Worm (Caenorhabditis elegans) whole organism, young adult: ENCODE data around the gene srbc-83.
A peak's percentile ranks its signal among the peaks of the same experiment; 100 is the strongest.
"Not testable (repeated sequence)": the region's sequence is repeated elsewhere in the genome, so short reads cannot be mapped to it uniquely, and the experiment has no call there.

ENCODE experiments used
- B0035.1 ChIP-seq: sonication (generic microtip); optimal IDR thresholded peaks from 2 replicates; lab custom pipeline; 2016; ENCODE audit warnings: missing genetic modification characterization, mild to moderate bottlenecking, missing compliant biosample characterization, missing genotype, missing genetic modification reagents
- B0261.1 ChIP-seq: sonication (generic microtip); optimal IDR thresholded peaks from 2 replicates; lab custom pipeline; 2016; ENCODE audit warnings: mild to moderate bottlenecking, missing genetic modification characterization, moderate library complexity, missing compliant biosample characterization
- D2030.7 ChIP-seq: fragments of 200-800 bp; sonication (Bioruptor generic); IDR thresholded peaks from 2 replicates; pipeline ENCODE4 v1.3.6; 2022; ENCODE audit warnings: missing genetic modification reagents, missing genetic modification characterization, missing compliant biosample characterization
- F23B12.7 ChIP-seq: sonication (generic microtip); optimal IDR thresholded peaks from 2 replicates; lab custom pipeline; 2017; ENCODE audit warnings: missing genetic modification characterization, mild to moderate bottlenecking, missing compliant biosample characterization, antibody characterized with exemption, moderate library complexity; ENCODE audit not compliant: insufficient read depth
- F49E8.2 ChIP-seq: sonication (generic microtip); optimal IDR thresholded peaks from 3 replicates; lab custom pipeline; 2017; ENCODE audit warnings: missing genetic modification characterization, mild to moderate bottlenecking, missing compliant biosample characterization, antibody characterized with exemption, moderate library complexity; ENCODE audit not compliant: insufficient read depth
- K12H6.12 ChIP-seq: fragments of 200-800 bp; sonication (Bioruptor generic); optimal IDR thresholded peaks from 2 replicates; lab custom pipeline; 2018; ENCODE audit warnings: mild to moderate bottlenecking, missing genetic modification characterization, missing compliant biosample characterization
- T26A5.8 ChIP-seq: sonication (generic microtip); optimal IDR thresholded peaks from 2 replicates; lab custom pipeline; 2016; ENCODE audit warnings: missing genetic modification characterization, missing compliant biosample characterization
- Y53F4B.3 ChIP-seq: fragments of 200-800 bp; sonication (Bioruptor generic); IDR thresholded peaks from 2 replicates; pipeline ENCODE4 v1.3.6; 2022; ENCODE audit warnings: missing genetic modification reagents, missing genetic modification characterization, missing compliant biosample characterization
- Y56A3A.18 ChIP-seq: fragments of 200-800 bp; sonication (Bioruptor generic); IDR thresholded peaks from 2 replicates; pipeline ENCODE4 v1.3.6; 2022; ENCODE audit warnings: missing genetic modification reagents, missing genetic modification characterization, missing compliant biosample characterization
- Y95B8A.8 ChIP-seq: fragments of 200-800 bp; sonication (Bioruptor generic); IDR thresholded peaks from 2 replicates; pipeline ENCODE4 v1.3.6; 2022; ENCODE audit warnings: missing genetic modification reagents, missing genetic modification characterization, missing compliant biosample characterization
- athp-1 ChIP-seq: sonication (generic microtip); optimal IDR thresholded peaks from 2 replicates; lab custom pipeline; 2017; ENCODE audit warnings: mild to moderate bottlenecking, missing genetic modification characterization, missing compliant biosample characterization
- attf-6 ChIP-seq: fragments of 200-800 bp; sonication (Bioruptor generic); IDR thresholded peaks from 2 replicates; pipeline ENCODE4 v1.3.6; 2022; ENCODE audit warnings: missing genetic modification reagents, missing genetic modification characterization, missing compliant biosample characterization
- ceh-100 ChIP-seq: fragments of 200-800 bp; sonication (Bioruptor generic); IDR thresholded peaks from 2 replicates; pipeline ENCODE4 v1.3.6; 2022; ENCODE audit warnings: missing genetic modification reagents, missing genetic modification characterization, missing compliant biosample characterization
- ceh-40 ChIP-seq: fragments of 200-800 bp; sonication (Bioruptor generic); IDR thresholded peaks from 2 replicates; pipeline ENCODE4 v1.3.6; 2022; ENCODE audit warnings: missing genetic modification characterization, missing compliant biosample characterization
- chd-7 ChIP-seq: sonication (generic microtip); optimal IDR thresholded peaks from 2 replicates; lab custom pipeline; 2016; ENCODE audit warnings: mild to moderate bottlenecking, missing genetic modification characterization, moderate library complexity, missing compliant biosample characterization
- die-1 ChIP-seq: sonication (generic microtip); optimal IDR thresholded peaks from 2 replicates; lab custom pipeline; 2016; ENCODE audit warnings: missing genotype, mild to moderate bottlenecking, missing genetic modification characterization, missing compliant biosample characterization
- dox-1 ChIP-seq: fragments of 200-800 bp; sonication (Bioruptor generic); IDR thresholded peaks from 2 replicates; pipeline ENCODE4 v1.3.6; 2022; ENCODE audit warnings: missing genetic modification reagents, missing genetic modification characterization, missing compliant biosample characterization
- efl-1 ChIP-seq: fragments of 150-350 bp; optimal IDR thresholded peaks from 2 replicates; lab custom pipeline; 2014; ENCODE audit warnings: missing biosample characterization, missing genetic modification reagents, missing genetic modification characterization
- egl-44 ChIP-seq: fragments of 200-800 bp; sonication (Bioruptor generic); IDR thresholded peaks from 2 replicates; pipeline ENCODE4 v1.3.6; 2022; ENCODE audit warnings: missing genetic modification reagents, missing genetic modification characterization, missing compliant biosample characterization
- ekl-4 ChIP-seq: fragments of 200-800 bp; sonication (Bioruptor generic); IDR thresholded peaks from 2 replicates; pipeline ENCODE4 v1.3.6; 2022; ENCODE audit warnings: missing genetic modification reagents, missing genetic modification characterization, missing compliant biosample characterization
- ets-4 ChIP-seq: fragments of 200-800 bp; sonication (Bioruptor generic); optimal IDR thresholded peaks from 2 replicates; lab custom pipeline; 2018; ENCODE audit warnings: mild to moderate bottlenecking, missing genetic modification characterization, missing compliant biosample characterization
- hlh-26 ChIP-seq: fragments of 200-800 bp; sonication (Bioruptor generic); conservative IDR thresholded peaks from 2 replicates; pipeline ENCODE4 v1.3.6; 2022; ENCODE audit warnings: missing genetic modification reagents, missing genetic modification characterization, missing compliant biosample characterization
- hmg-1.2 ChIP-seq: fragments of 200-800 bp; sonication (Bioruptor generic); IDR thresholded peaks from 2 replicates; pipeline ENCODE4 v1.3.6; 2022; ENCODE audit warnings: missing genetic modification reagents, missing genetic modification characterization, missing compliant biosample characterization
- let-607 ChIP-seq, 2 experiments: fragments of 200-800 bp in 1 of 2; sonication (Bioruptor generic) in 1 of 2; sonication (generic microtip) in 1 of 2; optimal IDR thresholded peaks; 2 replicates each; lab custom pipeline; 2016 to 2018; ENCODE audit warnings: mild to moderate bottlenecking in 2 of 2, missing compliant biosample characterization in 2 of 2, missing genetic modification characterization in 2 of 2, moderate library complexity in 2 of 2, missing genotype in 1 of 2
- lin-26 ChIP-seq: fragments of 200-800 bp; sonication (Bioruptor generic); IDR thresholded peaks from 2 replicates; pipeline ENCODE4 v1.3.6; 2022; ENCODE audit warnings: missing genetic modification reagents, missing genetic modification characterization, missing compliant biosample characterization
- lin-40 ChIP-seq: sonication (generic microtip); optimal IDR thresholded peaks from 2 replicates; lab custom pipeline; 2016; ENCODE audit warnings: missing genetic modification characterization, mild to moderate bottlenecking, missing compliant biosample characterization, missing genotype, missing genetic modification reagents
- lir-1 ChIP-seq: fragments of 200-800 bp; sonication (Bioruptor generic); conservative IDR thresholded peaks from 2 replicates; pipeline ENCODE4 v1.3.6; 2022; ENCODE audit warnings: missing genetic modification reagents, missing genetic modification characterization, missing compliant biosample characterization
- madf-10 ChIP-seq: sonication (generic microtip); optimal IDR thresholded peaks from 2 replicates; lab custom pipeline; 2016; ENCODE audit warnings: mild to moderate bottlenecking, missing genetic modification characterization, missing compliant biosample characterization
- mcd-1 ChIP-seq: fragments of 200-800 bp; sonication (Bioruptor generic); IDR thresholded peaks from 2 replicates; pipeline ENCODE4 v1.3.6; 2022; ENCODE audit warnings: missing genetic modification reagents, missing genetic modification characterization, missing compliant biosample characterization
- mxl-1 ChIP-seq: sonication (generic microtip); optimal IDR thresholded peaks from 2 replicates; lab custom pipeline; 2016; ENCODE audit warnings: missing genetic modification characterization, missing compliant biosample characterization
- nfyb-1 ChIP-seq: fragments of 200-800 bp; sonication (Bioruptor generic); IDR thresholded peaks from 2 replicates; pipeline ENCODE4 v1.3.6; 2022; ENCODE audit warnings: missing genetic modification reagents, missing genetic modification characterization, missing compliant biosample characterization
- nhr-80 ChIP-seq: sonication (generic microtip); optimal IDR thresholded peaks from 2 replicates; lab custom pipeline; 2016; ENCODE audit warnings: missing genetic modification characterization, missing compliant biosample characterization
- nhr-90 ChIP-seq: sonication (generic microtip); optimal IDR thresholded peaks from 2 replicates; lab custom pipeline; 2016; ENCODE audit warnings: missing genotype, mild to moderate bottlenecking, missing genetic modification characterization, missing compliant biosample characterization
- pbrm-1 ChIP-seq: fragments of 200-800 bp; sonication (Bioruptor generic); IDR thresholded peaks from 2 replicates; pipeline ENCODE4 v1.3.6; 2022; ENCODE audit warnings: missing genetic modification reagents, missing genetic modification characterization, missing compliant biosample characterization
- rec-8 ChIP-seq, 2 experiments: sonication (generic microtip); optimal IDR thresholded peaks; 2 replicates each; lab custom pipeline; 2016; ENCODE audit warnings: mild to moderate bottlenecking in 2 of 2, missing genetic modification characterization in 2 of 2, missing genetic modification reagents in 2 of 2, missing genotype in 2 of 2, missing biosample characterization in 1 of 2, missing compliant biosample characterization in 1 of 2, moderate library complexity in 1 of 2
- rpc-1 ChIP-seq, 2 experiments: fragments of 150-350 bp in 1 of 2; sonication (generic microtip) in 1 of 2; optimal IDR thresholded peaks; 2 replicates each; lab custom pipeline; 2014 to 2018; ENCODE audit warnings: missing biosample characterization in 1 of 2, missing genetic modification characterization in 1 of 2, missing genetic modification reagents in 1 of 2, missing genotype in 1 of 2
- snpc-1.1 ChIP-seq: sonication (generic microtip); optimal IDR thresholded peaks from 2 replicates; lab custom pipeline; 2017; ENCODE audit warnings: missing genetic modification characterization, mild to moderate bottlenecking, missing compliant biosample characterization, antibody characterized with exemption, moderate library complexity, missing genotype, missing genetic modification reagents; ENCODE audit not compliant: insufficient read depth
- snpc-4 ChIP-seq, 5 experiments: fragments of 150-350 bp in 1 of 5; sonication (generic microtip) in 4 of 5; optimal IDR thresholded peaks; 2 replicates each; lab custom pipeline; 2014 to 2018; ENCODE audit warnings: missing genetic modification characterization in 5 of 5, missing biosample characterization in 3 of 5, antibody characterized with exemption in 2 of 5, mild to moderate bottlenecking in 2 of 5, missing compliant biosample characterization in 2 of 5, missing genotype in 2 of 5, moderate library complexity in 2 of 5, missing genetic modification reagents in 1 of 5
- tlf-1 ChIP-seq: fragments of 200-800 bp; sonication (Bioruptor generic); optimal IDR thresholded peaks from 2 replicates; lab custom pipeline; 2018; ENCODE audit warnings: mild to moderate bottlenecking, missing genetic modification characterization, missing compliant biosample characterization
- zim-3 ChIP-seq: sonication (generic microtip); optimal IDR thresholded peaks from 2 replicates; lab custom pipeline; 2017; ENCODE audit warnings: mild to moderate bottlenecking, missing genetic modification characterization, moderate library complexity, missing compliant biosample characterization
- ztf-18 ChIP-seq: sonication (generic microtip); optimal IDR thresholded peaks from 2 replicates; lab custom pipeline; 2016; ENCODE audit warnings: missing genotype, mild to moderate bottlenecking, missing genetic modification characterization, missing compliant biosample characterization
- ztf-25 ChIP-seq: fragments of 200-800 bp; sonication (Bioruptor generic); IDR thresholded peaks from 2 replicates; pipeline ENCODE4 v1.3.6; 2022; ENCODE audit warnings: missing genetic modification reagents, missing genetic modification characterization, missing compliant biosample characterization

Gene srbc-83

DNA sequence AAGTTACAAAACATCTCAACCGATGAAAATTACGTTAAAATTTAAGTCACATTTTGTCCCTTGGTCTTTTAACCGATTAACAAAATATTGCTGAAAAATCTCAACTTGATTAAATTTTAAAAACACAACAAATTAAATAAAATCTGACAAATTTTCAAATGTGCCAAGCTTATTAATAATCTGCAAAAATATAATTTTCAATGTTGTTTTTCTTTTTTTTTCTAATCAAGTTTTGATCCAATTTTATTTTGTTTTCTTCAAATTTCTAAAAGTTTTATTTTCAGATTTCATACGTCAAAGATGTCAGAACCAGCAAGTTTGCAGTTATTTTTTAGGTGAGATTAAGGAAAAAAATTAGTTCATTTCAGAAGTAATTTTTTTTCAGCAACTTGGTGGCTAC is 39.2 kb downstream of the srbc-83 start, which contains the start of gene srw-87:
TSS of gene srw-87 (plus strand) at position 301 of the 400 bp plus-strand sequence.
- TF ChIP-seq Y53F4B.3 (GFP tag; lab: Robert Waterston, UW) (no peak), T26A5.8 (tag; lab: Kevin White, UChicago) (no peak), ekl-4 (GFP tag; lab: Robert Waterston, UW) (no peak), ets-4 (GFP tag; lab: Kevin White, UChicago) (no peak), F49E8.2 (tag; lab: Kevin White, UChicago) (no peak), dox-1 (GFP tag; lab: Robert Waterston, UW) (no peak), hlh-26 (GFP tag; lab: Robert Waterston, UW) (no peak), lir-1 (GFP tag; lab: Robert Waterston, UW) (no peak), K12H6.12 (tag; lab: Kevin White, UChicago) (no peak)

DNA sequence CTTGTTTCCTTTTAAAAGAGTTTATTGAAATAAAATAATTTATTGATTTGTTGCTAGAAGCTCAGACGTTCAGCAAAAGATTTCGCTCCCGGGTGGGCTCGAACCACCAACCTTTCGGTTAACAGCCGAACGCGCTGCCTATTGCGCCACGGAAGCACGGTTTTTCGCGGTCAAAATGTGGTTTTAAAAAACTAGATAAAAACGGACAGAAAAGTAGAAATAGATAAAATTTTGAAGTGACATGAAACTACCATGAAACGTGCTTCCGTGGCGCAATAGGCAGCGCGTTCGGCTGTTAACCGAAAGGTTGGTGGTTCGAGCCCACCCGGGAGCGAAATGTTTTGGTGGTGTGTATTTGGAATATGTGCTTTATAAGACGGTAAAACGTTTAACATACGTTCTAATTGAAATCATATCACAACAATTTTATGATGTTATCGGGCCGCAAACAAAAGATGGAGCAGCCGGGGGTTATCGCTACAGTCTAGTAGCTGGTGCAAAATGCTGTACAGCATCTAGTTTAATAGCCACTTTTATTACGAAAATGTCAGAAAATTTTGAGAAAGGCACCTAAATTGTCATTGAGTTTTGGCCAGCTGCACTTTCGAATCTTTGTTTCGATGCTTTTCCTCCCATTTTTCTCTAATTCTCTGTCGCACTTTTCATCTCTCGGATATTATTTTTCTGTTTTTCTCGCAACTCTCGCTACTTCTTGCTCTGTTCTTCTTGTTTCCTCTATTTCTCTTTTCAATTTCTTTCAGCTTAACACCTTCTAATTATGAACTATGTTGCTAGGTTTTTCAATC is 41.3 kb downstream of the srbc-83 start, which contains the start of gene slc-9B.2:
TSS of gene slc-9B.2 (plus strand) at position 756 of the 806 bp plus-strand sequence.
- TF ChIP-seq madf-10 (tag; lab: Kevin White, UChicago) = peak; percentile 49
- peak; percentile 41 for TF ChIP-seq nhr-90 (tag; lab: Kevin White, UChicago)
- TF ChIP-seq rpc-1 (optimal IDR thresholded peaks at IDR 0.05; lab: Kevin White, UChicago) = peak; percentile 63
- peak; percentile 80 for TF ChIP-seq rpc-1 (tag; optimal IDR thresholded peaks at IDR 0.05; lab: Kevin White, UChicago)
- TF ChIP-seq die-1 (tag; lab: Kevin White, UChicago) = peak; percentile 46
- peak; percentile 34; the same call in 1 of the 2 replicates for TF ChIP-seq ceh-40
- TF ChIP-seq zim-3 = peak; percentile 53
- peak; percentile 2 for TF ChIP-seq efl-1 (GFP tag; lab: Kevin White, UChicago)
- peak; percentile 63 for TF ChIP-seq D2030.7 (GFP tag; lab: Robert Waterston, UW)
- TF ChIP-seq attf-6 (GFP tag; lab: Robert Waterston, UW) = peak; percentile 76; the same call in 1 of the 2 replicates
- TF ChIP-seq hmg-1.2 (GFP tag; lab: Robert Waterston, UW) = peak; percentile 48
- TF ChIP-seq ztf-25 (GFP tag; lab: Robert Waterston, UW) = 0 out of 2 replicates have a peak, but pooled peaks have one; percentile 40
- peak; percentile 16 for TF ChIP-seq mxl-1 (tag; lab: Kevin White, UChicago)
- peak; percentile 18 for TF ChIP-seq snpc-1.1 (tag; lab: Kevin White, UChicago)
- TF ChIP-seq nhr-80 (tag; lab: Kevin White, UChicago) = peak; percentile 69
- 0 out of 2 replicates have a peak, but pooled peaks have one; percentile 31 for TF ChIP-seq egl-44 (GFP tag; lab: Robert Waterston, UW)
- TF ChIP-seq ceh-100 (GFP tag; lab: Robert Waterston, UW) = peak; percentile 10; the same call in 1 of the 2 replicates
- peak; percentile 66 for TF ChIP-seq ekl-4 (GFP tag; lab: Robert Waterston, UW)
- TF ChIP-seq snpc-4 (GFP tag; optimal IDR thresholded peaks at IDR 0.05; lab: Kevin White, UChicago) = not testable (repeated sequence)
- TF ChIP-seq snpc-4 (tag; optimal IDR thresholded peaks at IDR 0.05; lab: Kevin White, UChicago) = peak; percentile 7 to 77 (median 42)
- peak; percentile 25 for TF ChIP-seq B0035.1 (tag; lab: Kevin White, UChicago)
- TF ChIP-seq rec-8 (tag; optimal IDR thresholded peaks at IDR 0.05; lab: Kevin White, UChicago) = peak in 1 of 2 experiments; percentile 11
- peak; percentile 81; the same call in 1 of the 2 replicates for TF ChIP-seq lin-26
- peak; percentile 62; the same call in 1 of the 2 replicates for TF ChIP-seq pbrm-1 (GFP tag; lab: Robert Waterston, UW)
- peak; percentile 54 for TF ChIP-seq mcd-1 (GFP tag; lab: Robert Waterston, UW)
- TF ChIP-seq lin-40 (tag; lab: Kevin White, UChicago) = peak; percentile 25
- TF ChIP-seq dox-1 (GFP tag; lab: Robert Waterston, UW) = peak; percentile 69; the same call in 1 of the 2 replicates
- peak in 1 of 2 experiments; percentile 24 for TF ChIP-seq let-607 (tag; optimal IDR thresholded peaks at IDR 0.05; lab: Kevin White, UChicago)
- TF ChIP-seq chd-7 (tag; lab: Kevin White, UChicago) = peak; percentile 23
- TF ChIP-seq athp-1 (tag; lab: Kevin White, UChicago) = peak; percentile 11
- 0 out of 2 replicates have a peak, but pooled peaks have one; percentile 11 for TF ChIP-seq Y95B8A.8 (GFP tag; lab: Robert Waterston, UW)
- peak; percentile 40 for TF ChIP-seq F23B12.7 (tag; lab: Kevin White, UChicago)
- peak; percentile 82 for TF ChIP-seq nfyb-1 (GFP tag; lab: Robert Waterston, UW)
- peak; percentile 21 for TF ChIP-seq tlf-1 (GFP tag; lab: Kevin White, UChicago)
- TF ChIP-seq B0261.1 (tag; lab: Kevin White, UChicago) = peak; percentile 75
- TF ChIP-seq ztf-18 (tag; lab: Kevin White, UChicago) = peak; percentile 60
- peak; percentile 60; the same call in 1 of the 2 replicates for TF ChIP-seq Y56A3A.18 (GFP tag; lab: Robert Waterston, UW)
